ENCODE assay signal across 6 fruit fly cellular contexts in genomic region chr3R:19162135-19162616, dm6.
TF ChIP-seq lines count a peak whose summit lies in the region.

Gene CG42359, minus strand, starts transcription at chr3R:19162300.
Gene Nsun5, minus strand, starts transcription at chr3R:19162300.

- peak; percentile 60 for TF ChIP-seq CTCF in whole organism, embryonic (GFP tag; optimal IDR thresholded peaks at IDR 0.05; lab: Kevin White, UChicago)

TF ChIP-seq in whole organism, 6 proteins besides CTCF, POLR2A, EP300 and RAD21:
- TF ChIP-seq pan (optimal IDR thresholded peaks at IDR 0.05; lab: Kevin White, UChicago) = peak; percentile 60
- no peak for TF ChIP-seq usp (GFP tag; optimal IDR thresholded peaks at IDR 0.05; lab: Kevin White, UChicago)
TF ChIP-seq in whole organism: peak in this region for 1.

TF ChIP-seq in whole organism, adult, 20 proteins besides CTCF, POLR2A, EP300 and RAD21 (continues in another document):
- TF ChIP-seq CG7101 (tag; optimal IDR thresholded peaks at IDR 0.05; lab: Kevin White, UChicago) (peak; percentile 97), Hr96 (GFP tag; optimal IDR thresholded peaks at IDR 0.05; lab: Kevin White, UChicago) (peak; percentile 88), Crg-1 (GFP tag; optimal IDR thresholded peaks at IDR 0.05; lab: Kevin White, UChicago) (peak; percentile 66), tj (GFP tag; optimal IDR thresholded peaks at IDR 0.05; lab: Kevin White, UChicago) (peak; percentile 64), CG11617 (GFP tag; optimal IDR thresholded peaks at IDR 0.05; lab: Kevin White, UChicago) (peak; percentile 81), cic (GFP tag; optimal IDR thresholded peaks at IDR 0.05; lab: Kevin White, UChicago) (peak; percentile 71), cnc (optimal IDR thresholded peaks at IDR 0.05; lab: Kevin White, UChicago) (no peak), pad (GFP tag; optimal IDR thresholded peaks at IDR 0.05; lab: Kevin White, UChicago) (peak; percentile 67), CG7045 (GFP tag; optimal IDR thresholded peaks at IDR 0.05; lab: Kevin White, UChicago) (peak; percentile 67), bab1 (GFP tag; optimal IDR thresholded peaks at IDR 0.05; lab: Kevin White, UChicago) (peak; percentile 91), toe (GFP tag; optimal IDR thresholded peaks at IDR 0.05; lab: Kevin White, UChicago) (peak; percentile 93), CG5204 (GFP tag; optimal IDR thresholded peaks at IDR 0.05; lab: Kevin White, UChicago) (peak; percentile 86), kay (GFP tag; lab: Kevin White, UChicago; ENCODE audit: borderline replicate concordance) (no peak), Mnt (GFP tag; optimal IDR thresholded peaks at IDR 0.05; lab: Kevin White, UChicago) (peak; percentile 98), CG14711 (tag; optimal IDR thresholded peaks at IDR 0.05; lab: Kevin White, UChicago) (peak; percentile 90), CG1620 (GFP tag; optimal IDR thresholded peaks at IDR 0.05; lab: Kevin White, UChicago) (peak; percentile 88), CG12768 (GFP tag; optimal IDR thresholded peaks at IDR 0.05; lab: Kevin White, UChicago) (peak; percentile 75)

TF ChIP-seq in whole organism, embryonic, 481 proteins besides CTCF, POLR2A, EP300 and RAD21 (continues in another document):
- TF ChIP-seq chm (GFP tag; IDR thresholded peaks at IDR 0.05; lab: Robert Waterston, UW) (peak; percentile 90), z (GFP tag; IDR thresholded peaks at IDR 0.05; lab: Robert Waterston, UW) (no peak), wdn (GFP tag; IDR thresholded peaks at IDR 0.05; lab: Robert Waterston, UW) (peak; percentile 83), Ssrp (tag; optimal IDR thresholded peaks at IDR 0.05; lab: Kevin White, UChicago) (peak; percentile 82), ERR (GFP tag; optimal IDR thresholded peaks at IDR 0.05; lab: Kevin White, UChicago) (peak; percentile 89), Myb (GFP tag; optimal IDR thresholded peaks at IDR 0.05; lab: Kevin White, UChicago) (peak; percentile 75), Hey (tag; optimal IDR thresholded peaks at IDR 0.05; lab: Kevin White, UChicago) (peak; percentile 72), Hr39 (optimal IDR thresholded peaks at IDR 0.05; lab: Kevin White, UChicago) (no peak), CG15514 (GFP tag; optimal IDR thresholded peaks at IDR 0.05; lab: Kevin White, UChicago) (peak; percentile 92), ATbp (GFP tag; optimal IDR thresholded peaks at IDR 0.05; lab: Kevin White, UChicago) (peak; percentile 64), GATAe (GFP tag; conservative IDR thresholded peaks at IDR 0.05; lab: Robert Waterston, UW) (peak; percentile 35; the same call in 1 of the 2 replicates), Aef1 (GFP tag; IDR thresholded peaks at IDR 0.05; lab: Robert Waterston, UW) (peak; percentile 90), CG6765 (GFP tag; optimal IDR thresholded peaks at IDR 0.05; lab: Kevin White, UChicago) (peak; percentile 65), CG11093 (GFP tag; IDR thresholded peaks at IDR 0.05; lab: Robert Waterston, UW) (peak; percentile 88), HmgZ (tag; optimal IDR thresholded peaks at IDR 0.05; lab: Kevin White, UChicago) (peak; percentile 93), Side (GFP tag; optimal IDR thresholded peaks at IDR 0.05; lab: Kevin White, UChicago) (peak; percentile 91), CG10431 (GFP tag; optimal IDR thresholded peaks at IDR 0.05; lab: Kevin White, UChicago) (peak; percentile 30), Atf-2 (GFP tag; optimal IDR thresholded peaks at IDR 0.05; lab: Kevin White, UChicago) (peak; percentile 88)

TF ChIP-seq in whole organism, prepupa, 60 proteins besides CTCF, POLR2A, EP300 and RAD21 (continues in another document):
- TF ChIP-seq CG6808 (GFP tag; optimal IDR thresholded peaks at IDR 0.05; lab: Kevin White, UChicago) (no peak), esn (GFP tag; optimal IDR thresholded peaks at IDR 0.05; lab: Kevin White, UChicago) (peak; percentile 86), CG10669 (GFP tag; optimal IDR thresholded peaks at IDR 0.05; lab: Kevin White, UChicago) (peak; percentile 77), acj6 (GFP tag; optimal IDR thresholded peaks at IDR 0.05; lab: Kevin White, UChicago) (peak; percentile 82), Met (GFP tag; optimal IDR thresholded peaks at IDR 0.05; lab: Kevin White, UChicago) (peak; percentile 80), Eip78C (GFP tag; lab: Kevin White, UChicago) (peak; percentile 92), CG6854 (GFP tag; optimal IDR thresholded peaks at IDR 0.05; lab: Kevin White, UChicago) (no peak), eg (GFP tag; IDR thresholded peaks at IDR 0.05; lab: Robert Waterston, UW) (peak; percentile 90), CG6792 (GFP tag; optimal IDR thresholded peaks at IDR 0.05; lab: Kevin White, UChicago) (peak; percentile 78), CG9139 (GFP tag; optimal IDR thresholded peaks at IDR 0.05; lab: Kevin White, UChicago) (no peak), Eip75B (GFP tag; optimal IDR thresholded peaks at IDR 0.05; lab: Kevin White, UChicago) (peak; percentile 83), CG8319 (GFP tag; optimal IDR thresholded peaks at IDR 0.05; lab: Kevin White, UChicago) (peak; percentile 56), vri (GFP tag; optimal IDR thresholded peaks at IDR 0.05; lab: Kevin White, UChicago) (peak; percentile 73), Blimp-1 (GFP tag; optimal IDR thresholded peaks at IDR 0.05; lab: Kevin White, UChicago) (no peak), CG4318 (GFP tag; optimal IDR thresholded peaks at IDR 0.05; lab: Kevin White, UChicago) (no peak), Lpt (GFP tag; optimal IDR thresholded peaks at IDR 0.05; lab: Kevin White, UChicago) (peak; percentile 65), Ets96B (tag; optimal IDR thresholded peaks at IDR 0.05; lab: Kevin White, UChicago) (peak; percentile 78), CG6163 (GFP tag; IDR thresholded peaks at IDR 0.05; lab: Robert Waterston, UW) (peak; percentile 90; the same call in 2 of the 3 replicates), Hr38 (GFP tag; optimal IDR thresholded peaks at IDR 0.05; lab: Kevin White, UChicago) (peak; percentile 71)

TF ChIP-seq in whole organism, pupa, 21 proteins besides CTCF, POLR2A, EP300 and RAD21 (continues in another document):
- peak; percentile 78 for TF ChIP-seq CG8301 (tag; optimal IDR thresholded peaks at IDR 0.05; lab: Kevin White, UChicago)
- TF ChIP-seq CG4496 (GFP tag; IDR thresholded peaks at IDR 0.05; lab: Robert Waterston, UW) = peak; percentile 93
- TF ChIP-seq CG34367 (tag; optimal IDR thresholded peaks at IDR 0.05; lab: Kevin White, UChicago) = peak; percentile 67
- TF ChIP-seq EcR (GFP tag; optimal IDR thresholded peaks at IDR 0.05; lab: Kevin White, UChicago) = peak; percentile 24
- TF ChIP-seq CG14655 (GFP tag; optimal IDR thresholded peaks at IDR 0.05; lab: Kevin White, UChicago) = no peak
- peak; percentile 72 for TF ChIP-seq CG12605 (GFP tag; IDR thresholded peaks at IDR 0.05; lab: Robert Waterston, UW)
- peak; percentile 8 for TF ChIP-seq D1 (tag; optimal IDR thresholded peaks at IDR 0.05; lab: Kevin White, UChicago)
- TF ChIP-seq CG15710 (tag; optimal IDR thresholded peaks at IDR 0.05; lab: Kevin White, UChicago) = peak; percentile 70
- peak; percentile 51 for TF ChIP-seq gl (tag; optimal IDR thresholded peaks at IDR 0.05; lab: Kevin White, UChicago)
- TF ChIP-seq CG13204 (GFP tag; optimal IDR thresholded peaks at IDR 0.05; lab: Kevin White, UChicago) = no peak
- TF ChIP-seq Ets98B (GFP tag; IDR thresholded peaks at IDR 0.05; lab: Robert Waterston, UW) = peak; percentile 84
- TF ChIP-seq rn (GFP tag; IDR thresholded peaks at IDR 0.05; lab: Robert Waterston, UW) = 0 out of 2 replicates have a peak, but pooled peaks have one; percentile 29
- peak; percentile 76 for TF ChIP-seq CG32121 (GFP tag; IDR thresholded peaks at IDR 0.05; lab: Robert Waterston, UW)
- TF ChIP-seq CG8159 (tag; optimal IDR thresholded peaks at IDR 0.05; lab: Kevin White, UChicago) = peak; percentile 100
- TF ChIP-seq CG10348 (GFP tag; IDR thresholded peaks at IDR 0.05; lab: Robert Waterston, UW) = no peak
- peak; percentile 67 for TF ChIP-seq CG9948 (tag; optimal IDR thresholded peaks at IDR 0.05; lab: Kevin White, UChicago)
- TF ChIP-seq CG17806 (tag; optimal IDR thresholded peaks at IDR 0.05; lab: Kevin White, UChicago) = peak; percentile 82
- TF ChIP-seq fd96Ca (GFP tag; IDR thresholded peaks at IDR 0.05; lab: Robert Waterston, UW) = peak; percentile 54; the same call in 2 of the 3 replicates
- peak; percentile 79 for TF ChIP-seq Pif1A (GFP tag; optimal IDR thresholded peaks at IDR 0.05; lab: Kevin White, UChicago)
- peak; percentile 57 for TF ChIP-seq Snoo (tag; optimal IDR thresholded peaks at IDR 0.05; lab: Kevin White, UChicago)

TF ChIP-seq in whole organism, wandering third instar larva, 38 proteins besides CTCF, POLR2A, EP300 and RAD21 (continues in another document):
- TF ChIP-seq Hnf4 (GFP tag; optimal IDR thresholded peaks at IDR 0.05; lab: Kevin White, UChicago) (peak; percentile 89), Myc (optimal IDR thresholded peaks at IDR 0.05; lab: Kevin White, UChicago) (peak; percentile 41), jim (GFP tag; optimal IDR thresholded peaks at IDR 0.05; lab: Kevin White, UChicago) (peak; percentile 35), h (GFP tag; optimal IDR thresholded peaks at IDR 0.05; lab: Kevin White, UChicago) (peak; percentile 90), HLH106 (tag; optimal IDR thresholded peaks at IDR 0.05; lab: Kevin White, UChicago) (peak; percentile 81), Mio (GFP tag; optimal IDR thresholded peaks at IDR 0.05; lab: Kevin White, UChicago) (no peak), Hr83 (GFP tag; optimal IDR thresholded peaks at IDR 0.05; lab: Kevin White, UChicago; ENCODE audit: poor library complexity, severe bottlenecking) (peak; percentile 60), ey (GFP tag; optimal IDR thresholded peaks at IDR 0.05; lab: Kevin White, UChicago) (peak; percentile 85), Jra (GFP tag; optimal IDR thresholded peaks at IDR 0.05; lab: Kevin White, UChicago) (peak; percentile 91), dl (GFP tag; optimal IDR thresholded peaks at IDR 0.05; lab: Kevin White, UChicago; ENCODE audit: insufficient read depth in 1 of 2, partially characterized antibody in 2 of 2) (no peak), rgr (GFP tag; optimal IDR thresholded peaks at IDR 0.05; lab: Kevin White, UChicago) (peak; percentile 87), tai (GFP tag; optimal IDR thresholded peaks at IDR 0.05; lab: Kevin White, UChicago) (peak; percentile 94), sv (GFP tag; optimal IDR thresholded peaks at IDR 0.05; lab: Kevin White, UChicago) (peak; percentile 84), Vsx2 (GFP tag; optimal IDR thresholded peaks at IDR 0.05; lab: Kevin White, UChicago; ENCODE audit: partially characterized antibody) (no peak), dsf (GFP tag; optimal IDR thresholded peaks at IDR 0.05; lab: Kevin White, UChicago; ENCODE audit: borderline replicate concordance) (peak; percentile 74), CG32264 (GFP tag; optimal IDR thresholded peaks at IDR 0.05; lab: Kevin White, UChicago) (peak; percentile 54), lola (GFP tag; optimal IDR thresholded peaks at IDR 0.05; lab: Kevin White, UChicago) (no peak), CG9705 (GFP tag; optimal IDR thresholded peaks at IDR 0.05; lab: Kevin White, UChicago) (peak; percentile 77), OdsH (GFP tag; optimal IDR thresholded peaks at IDR 0.05; lab: Kevin White, UChicago) (peak; percentile 77), Rel (GFP tag; optimal IDR thresholded peaks at IDR 0.05; lab: Kevin White, UChicago) (no peak), Rel (tag; optimal IDR thresholded peaks at IDR 0.05; lab: Kevin White, UChicago) (peak; percentile 92), Abd-B (GFP tag; optimal IDR thresholded peaks at IDR 0.05; lab: Kevin White, UChicago) (no peak)
